Worm (Caenorhabditis elegans) whole organism, L4 larva: ENCODE results near the gene gen-1.

Source experiments
- D1046.2 ChIP-seq: fragments of 200-800 bp; sonication (Bioruptor generic); IDR thresholded peaks from 2 replicates; pipeline ENCODE4 v1.3.6; 2022; ENCODE audit warnings: missing genetic modification characterization, missing compliant biosample characterization
- F10B5.3 ChIP-seq: sonication (generic microtip); optimal IDR thresholded peaks from 2 replicates; lab custom pipeline; 2016; ENCODE audit warnings: mild to moderate bottlenecking, missing genetic modification characterization, missing compliant biosample characterization
- F26F4.8 ChIP-seq: fragments of 200-800 bp; sonication (Bioruptor generic); conservative IDR thresholded peaks from 2 replicates; pipeline ENCODE4 v1.3.6; 2022; ENCODE audit warnings: missing genetic modification characterization, missing compliant biosample characterization
- F37D6.2 ChIP-seq: sonication (generic microtip); optimal IDR thresholded peaks from 2 replicates; lab custom pipeline; 2016; ENCODE audit warnings: mild to moderate bottlenecking, missing genetic modification characterization, missing compliant biosample characterization
- Y48G9A.11 ChIP-seq: fragments of 200-800 bp; sonication (Bioruptor generic); IDR thresholded peaks from 2 replicates; pipeline ENCODE4 v1.3.6; 2022; ENCODE audit warnings: missing genetic modification reagents, missing genetic modification characterization, missing compliant biosample characterization
- Y5F2A.4 ChIP-seq: fragments of 200-800 bp; sonication (Bioruptor generic); optimal IDR thresholded peaks from 2 replicates; lab custom pipeline; 2018; ENCODE audit warnings: mild to moderate bottlenecking, missing genetic modification characterization, missing compliant biosample characterization
- Y75B8A.6 ChIP-seq: fragments of 200-800 bp; sonication (Bioruptor generic); IDR thresholded peaks from 2 replicates; pipeline ENCODE4 v1.3.6; 2022; ENCODE audit warnings: missing genetic modification reagents, missing genetic modification characterization, missing compliant biosample characterization
- aha-1 ChIP-seq: fragments of 150-350 bp; peaks from one replicate; lab custom pipeline; 2014; ENCODE audit warnings: missing biosample characterization, missing genetic modification characterization
- aly-2 ChIP-seq: sonication (generic microtip); optimal IDR thresholded peaks from 2 replicates; lab custom pipeline; 2018; ENCODE audit warnings: missing biosample characterization, missing genetic modification characterization
- ama-1 ChIP-seq: fragments of 150-350 bp; optimal IDR thresholded peaks from 2 replicates; lab custom pipeline; 2014; ENCODE audit warnings: inconsistent platforms, mixed read lengths
- arid-1 ChIP-seq: fragments of 200-800 bp; sonication (Bioruptor generic); conservative IDR thresholded peaks from 2 replicates; pipeline ENCODE4 v1.3.6; 2022; ENCODE audit warnings: missing genetic modification reagents, missing genetic modification characterization, missing compliant biosample characterization
- attf-4 ChIP-seq: sonication (generic microtip); optimal IDR thresholded peaks from 3 replicates; lab custom pipeline; 2017; ENCODE audit warnings: missing biosample characterization, missing genetic modification characterization
- ceh-44 ChIP-seq: fragments of 200-800 bp; sonication (Bioruptor generic); IDR thresholded peaks from 2 replicates; pipeline ENCODE4 v1.3.6; 2022; ENCODE audit warnings: missing genetic modification reagents, missing genetic modification characterization, missing compliant biosample characterization
- daf-16 ChIP-seq, 3 experiments: sonication (generic microtip); optimal IDR thresholded peaks; 2 replicates each; lab custom pipeline; 2016 to 2017; ENCODE audit warnings: missing genetic modification characterization in 3 of 3, missing genetic modification reagents in 3 of 3, mild to moderate bottlenecking in 2 of 3, missing compliant biosample characterization in 2 of 3, missing biosample characterization in 1 of 3, moderate library complexity in 1 of 3
- daf-19 ChIP-seq: fragments of 200-800 bp; sonication (Bioruptor generic); conservative IDR thresholded peaks from 2 replicates; pipeline ENCODE4 v1.3.6; 2022; ENCODE audit warnings: missing genetic modification characterization, missing compliant biosample characterization
- dmd-8 ChIP-seq: fragments of 200-800 bp; sonication (Bioruptor generic); IDR thresholded peaks from 2 replicates; pipeline ENCODE4 v1.3.6; 2022; ENCODE audit warnings: missing genetic modification characterization, missing compliant biosample characterization
- dpl-1 ChIP-seq: fragments of 150-350 bp; optimal IDR thresholded peaks from 2 replicates; lab custom pipeline; 2014; ENCODE audit warnings: missing biosample characterization, missing genetic modification reagents, missing genetic modification characterization
- duxl-1 ChIP-seq: sonication (generic microtip); optimal IDR thresholded peaks from 2 replicates; lab custom pipeline; 2016; ENCODE audit warnings: mild to moderate bottlenecking, missing genetic modification characterization, moderate library complexity, missing compliant biosample characterization; ENCODE audit not compliant: poor library complexity
- dve-1 ChIP-seq: sonication (generic microtip); optimal IDR thresholded peaks from 2 replicates; lab custom pipeline; 2017; ENCODE audit warnings: antibody characterized with exemption, mild to moderate bottlenecking, missing genetic modification characterization, missing compliant biosample characterization; ENCODE audit not compliant: insufficient read depth
- egl-43 ChIP-seq: fragments of 200-800 bp; sonication (Bioruptor generic); IDR thresholded peaks from 2 replicates; pipeline ENCODE4 v1.3.6; 2022; ENCODE audit warnings: missing genetic modification reagents, missing genetic modification characterization, missing compliant biosample characterization
- fkh-10 ChIP-seq: fragments of 150-350 bp; optimal IDR thresholded peaks from 2 replicates; lab custom pipeline; 2014; ENCODE audit warnings: missing biosample characterization, missing genetic modification reagents, missing genetic modification characterization
- hif-1 ChIP-seq, 2 experiments: sonication (generic microtip); optimal IDR thresholded peaks; 2 replicates each; lab custom pipeline; 2016 to 2017; ENCODE audit warnings: missing compliant biosample characterization in 2 of 2, missing genetic modification characterization in 2 of 2, missing genetic modification reagents in 2 of 2, missing genotype in 2 of 2, mild to moderate bottlenecking in 1 of 2
- hlh-11 ChIP-seq: fragments of 200-800 bp; sonication (Bioruptor generic); optimal IDR thresholded peaks from 2 replicates; lab custom pipeline; 2018; ENCODE audit warnings: mild to moderate bottlenecking, missing genetic modification characterization, missing compliant biosample characterization
- hlh-30 ChIP-seq: sonication (generic microtip); optimal IDR thresholded peaks from 2 replicates; lab custom pipeline; 2017; ENCODE audit warnings: antibody characterized with exemption, mild to moderate bottlenecking, missing genetic modification characterization, missing compliant biosample characterization; ENCODE audit not compliant: insufficient read depth
- lim-7 ChIP-seq: fragments of 200-800 bp; sonication (Bioruptor generic); IDR thresholded peaks from 2 replicates; pipeline ENCODE4 v1.3.6; 2022; ENCODE audit warnings: missing genetic modification characterization, missing compliant biosample characterization
- lin-1 ChIP-seq: fragments of 200-800 bp; sonication (Bioruptor generic); IDR thresholded peaks from 2 replicates; pipeline ENCODE4 v1.3.6; 2022; ENCODE audit warnings: missing genetic modification reagents, missing genetic modification characterization, missing compliant biosample characterization
- lin-38 ChIP-seq: fragments of 200-800 bp; sonication (Bioruptor generic); IDR thresholded peaks from 2 replicates; pipeline ENCODE4 v1.3.6; 2022; ENCODE audit warnings: missing genetic modification reagents, missing genetic modification characterization, missing compliant biosample characterization
- mdl-1 ChIP-seq, 2 experiments: fragments of 150-350 bp in 1 of 2; sonication (generic microtip) in 1 of 2; optimal IDR thresholded peaks; 2 replicates each; lab custom pipeline; 2014 to 2017; ENCODE audit warnings: missing biosample characterization in 2 of 2, missing genetic modification characterization in 2 of 2
- mep-1 ChIP-seq: fragments of 150-350 bp; sonication (generic microtip); optimal IDR thresholded peaks from 3 replicates; lab custom pipeline; 2014; ENCODE audit warnings: missing biosample characterization, missing genetic modification characterization
- mes-2 ChIP-seq: sonication (generic microtip); optimal IDR thresholded peaks from 2 replicates; lab custom pipeline; 2016; ENCODE audit warnings: missing genotype, mild to moderate bottlenecking, missing genetic modification characterization, missing compliant biosample characterization; ENCODE audit not compliant: poor library complexity, severe bottlenecking
- nhr-102 ChIP-seq: sonication (generic microtip); optimal IDR thresholded peaks from 2 replicates; lab custom pipeline; 2016; ENCODE audit warnings: mild to moderate bottlenecking, missing genetic modification characterization, moderate library complexity, missing compliant biosample characterization
- nhr-25 ChIP-seq: sonication (generic microtip); optimal IDR thresholded peaks from 2 replicates; lab custom pipeline; 2017; ENCODE audit warnings: missing genetic modification characterization, mild to moderate bottlenecking, missing compliant biosample characterization, antibody characterized with exemption, moderate library complexity, borderline replicate concordance; ENCODE audit not compliant: insufficient read depth
- nhr-41 ChIP-seq: fragments of 200-800 bp; sonication (Bioruptor generic); IDR thresholded peaks from 2 replicates; pipeline ENCODE4 v1.3.6; 2022; ENCODE audit warnings: missing genetic modification reagents, missing genetic modification characterization, missing compliant biosample characterization
- nhr-42 ChIP-seq: fragments of 200-800 bp; sonication (Bioruptor generic); IDR thresholded peaks from 2 replicates; pipeline ENCODE4 v1.3.6; 2022; ENCODE audit warnings: missing genetic modification characterization, missing compliant biosample characterization
- nhr-48 ChIP-seq: sonication (generic microtip); optimal IDR thresholded peaks from 2 replicates; lab custom pipeline; 2016; ENCODE audit warnings: mild to moderate bottlenecking, missing genetic modification characterization, missing compliant biosample characterization
- nhr-77 ChIP-seq: fragments of 150-350 bp; optimal IDR thresholded peaks from 2 replicates; lab custom pipeline; 2014; ENCODE audit warnings: missing biosample characterization, missing genetic modification characterization
- pqm-1 ChIP-seq: sonication (generic microtip); optimal IDR thresholded peaks from 2 replicates; lab custom pipeline; 2017; ENCODE audit warnings: missing biosample characterization, missing genetic modification characterization
- saeg-2 ChIP-seq: fragments of 200-800 bp; sonication (Bioruptor generic); IDR thresholded peaks from 2 replicates; pipeline ENCODE4 v1.3.6; 2022; ENCODE audit warnings: missing genetic modification reagents, missing genetic modification characterization, missing compliant biosample characterization
- snpc-1.2 ChIP-seq: fragments of 200-800 bp; sonication (Bioruptor generic); IDR thresholded peaks from 2 replicates; pipeline ENCODE4 v1.3.6; 2022; ENCODE audit warnings: missing genetic modification reagents, missing genetic modification characterization, missing compliant biosample characterization
- spr-1 ChIP-seq: sonication (generic microtip); optimal IDR thresholded peaks from 2 replicates; lab custom pipeline; 2016; ENCODE audit warnings: mild to moderate bottlenecking, missing genetic modification characterization, missing compliant biosample characterization
- vab-7 ChIP-seq: fragments of 200-800 bp; sonication (Bioruptor generic); IDR thresholded peaks from 2 replicates; pipeline ENCODE4 v1.3.6; 2022; ENCODE audit warnings: missing genetic modification reagents, missing genetic modification characterization, missing compliant biosample characterization
- zfp-2 ChIP-seq: sonication (generic microtip); optimal IDR thresholded peaks from 2 replicates; lab custom pipeline; 2016; ENCODE audit warnings: mild to moderate bottlenecking, missing genetic modification characterization, missing compliant biosample characterization
- zip-11 ChIP-seq: fragments of 200-800 bp; sonication (Bioruptor generic); IDR thresholded peaks from 2 replicates; pipeline ENCODE4 v1.3.6; 2022; ENCODE audit warnings: missing genetic modification characterization, missing compliant biosample characterization
- ztf-7 ChIP-seq: fragments of 150-350 bp; optimal IDR thresholded peaks from 2 replicates; lab custom pipeline; 2014; ENCODE audit warnings: missing biosample characterization, missing genetic modification characterization

Gene gen-1

DNA sequence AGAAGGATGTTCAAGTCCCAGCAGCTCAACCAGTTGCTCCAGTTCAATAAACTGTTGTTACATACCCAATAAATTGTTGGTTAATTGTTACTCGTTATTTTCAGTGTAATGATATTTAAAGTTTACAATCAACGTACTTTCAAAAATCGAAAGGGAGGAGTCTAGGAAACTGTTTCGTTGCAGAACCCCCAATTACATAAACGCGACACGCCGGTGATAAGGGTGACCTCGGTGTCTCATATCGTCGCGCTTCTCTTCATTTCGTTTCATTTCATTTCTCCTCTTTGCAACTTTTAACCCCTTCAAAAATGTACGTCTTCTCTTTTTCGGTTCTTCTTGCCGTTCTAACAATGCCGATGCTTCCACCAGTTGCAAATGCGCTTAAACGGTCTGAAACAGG, 40.1 kb downstream of the gen-1 start, which contains the start of gene C23G10.2 (continued):
- TF ChIP-seq Y48G9A.11 (GFP tag; lab: Robert Waterston, UW) (peak; percentile 51; the same call in 1 of the 2 replicates), F10B5.3 (tag; lab: Kevin White, UChicago) (no peak), zfp-2 (tag; lab: Kevin White, UChicago) (no peak), lin-1 (GFP tag; lab: Robert Waterston, UW) (no peak), daf-16 (GFP tag; optimal IDR thresholded peaks at IDR 0.05; lab: Kevin White, UChicago) (no peak), daf-16 (tag; optimal IDR thresholded peaks at IDR 0.05; lab: Kevin White, UChicago) (no peak), nhr-25 (no peak), egl-43 (GFP tag; lab: Robert Waterston, UW) (0 out of 2 replicates have a peak, but pooled peaks have one; percentile 42), nhr-42 (GFP tag; lab: Robert Waterston, UW) (no peak), F26F4.8 (GFP tag; lab: Robert Waterston, UW) (no peak), Y5F2A.4 (GFP tag; lab: Kevin White, UChicago) (no peak), zip-11 (GFP tag; lab: Robert Waterston, UW) (no peak), saeg-2 (GFP tag; lab: Robert Waterston, UW) (no peak), ceh-44 (no peak), snpc-1.2 (GFP tag; lab: Robert Waterston, UW) (no peak), D1046.2 (GFP tag; lab: Robert Waterston, UW) (no peak), fkh-10 (GFP tag; lab: Kevin White, UChicago) (no peak), mes-2 (tag; lab: Kevin White, UChicago) (peak; percentile 24), nhr-77 (tag; lab: Kevin White, UChicago) (no peak), F37D6.2 (no peak), ztf-7 (tag; lab: Kevin White, UChicago) (no peak), ama-1 (lab: Kevin White, UChicago) (peak; percentile 78), hlh-11 (no peak), duxl-1 (tag; lab: Kevin White, UChicago) (no peak), aly-2 (tag; lab: Kevin White, UChicago) (no peak), mdl-1 (tag; optimal IDR thresholded peaks at IDR 0.05; lab: Kevin White, UChicago) (no peak), lin-38 (peak; percentile 34; the same call in 1 of the 2 replicates), nhr-48 (no peak), Y75B8A.6 (GFP tag; lab: Robert Waterston, UW) (0 out of 2 replicates have a peak, but pooled peaks have one; percentile 25), nhr-41 (GFP tag; lab: Robert Waterston, UW) (0 out of 2 replicates have a peak, but pooled peaks have one; percentile 13), dmd-8 (GFP tag; lab: Robert Waterston, UW) (no peak), daf-19 (no peak), vab-7 (GFP tag; lab: Robert Waterston, UW) (peak; percentile 4; the same call in 1 of the 2 replicates)

DNA sequence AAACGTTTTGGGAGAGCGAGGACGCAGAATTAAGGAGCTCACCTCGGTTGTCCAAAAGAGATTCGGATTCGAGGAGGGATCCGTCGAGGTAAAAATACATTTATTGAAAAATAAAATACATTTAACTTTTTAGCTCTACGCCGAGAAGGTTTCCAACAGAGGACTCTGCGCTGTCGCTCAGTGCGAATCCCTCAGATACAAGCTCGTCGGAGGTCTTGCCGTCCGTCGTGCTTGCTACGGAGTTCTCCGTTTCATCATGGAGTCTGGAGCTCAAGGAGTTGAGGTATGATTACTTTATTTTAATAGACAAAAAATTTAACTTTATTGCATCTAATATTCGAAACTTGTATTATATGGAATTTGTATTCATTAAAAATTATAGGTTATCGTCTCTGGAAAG, 40.9 kb downstream of the gen-1 start:
- TF ChIP-seq dmd-8 (GFP tag; lab: Robert Waterston, UW) (0 out of 2 replicates have a peak, but pooled peaks have one; percentile 4), saeg-2 (GFP tag; lab: Robert Waterston, UW) (0 out of 2 replicates have a peak, but pooled peaks have one; percentile 18), lin-38 (no peak)

- peak; percentile 88 for TF ChIP-seq hlh-30 (tag; lab: Kevin White, UChicago)
- TF ChIP-seq ceh-44: peak; percentile 24; the same call in 1 of the 2 replicates
- TF ChIP-seq dpl-1: peak; percentile 82
- TF ChIP-seq hlh-11: peak; percentile 33
- TF ChIP-seq nhr-102 (tag; lab: Kevin White, UChicago): peak; percentile 20
- TF ChIP-seq mes-2 (tag; lab: Kevin White, UChicago): peak; percentile 90
- TF ChIP-seq aha-1: peak; percentile 36
- TF ChIP-seq mep-1 (tag; lab: Kevin White, UChicago): peak; percentile 89
- peak; percentile 73 for TF ChIP-seq arid-1 (GFP tag; lab: Robert Waterston, UW)
- no peak for TF ChIP-seq lim-7 (GFP tag; lab: Robert Waterston, UW)
- no peak for TF ChIP-seq ama-1 (lab: Kevin White, UChicago)
- no peak for TF ChIP-seq spr-1 (tag; lab: Kevin White, UChicago)
- TF ChIP-seq nhr-41 (GFP tag; lab: Robert Waterston, UW): no peak
- TF ChIP-seq attf-4 (tag; lab: Kevin White, UChicago): no peak
- no peak for TF ChIP-seq daf-16 (GFP tag; optimal IDR thresholded peaks at IDR 0.05; lab: Kevin White, UChicago)
- TF ChIP-seq daf-16 (tag; optimal IDR thresholded peaks at IDR 0.05; lab: Kevin White, UChicago): peak; percentile 46
- peak; percentile 91 for TF ChIP-seq dve-1
- no peak for TF ChIP-seq F37D6.2
- TF ChIP-seq pqm-1 (tag; lab: Kevin White, UChicago): no peak
- TF ChIP-seq zfp-2 (tag; lab: Kevin White, UChicago): no peak
- TF ChIP-seq hif-1 (tag; optimal IDR thresholded peaks at IDR 0.05; lab: Kevin White, UChicago): peak in 1 of 2 experiments; percentile 2
These were observed 41.7 kb downstream of the gen-1 start, which contains the start of the genes sna-3 and rps-3 for ce11 chrIII:6206161-6206853. sna-3 (minus strand) TSS chrIII:6206211. rps-3 (plus strand) TSS chrIII:6206803.
